Fruit fly (Drosophila melanogaster) whole organism, embryonic: Measurements from ENCODE around the gene CG3662.

Experiments used
- Antp ChIP-seq: fragments of 200-800 bp; sonication (Bioruptor generic); optimal IDR thresholded peaks from 3 replicates; lab custom pipeline; 2016; ENCODE audit warnings: missing biosample characterization, missing genetic modification characterization
- Atf-2 ChIP-seq: fragments of 200-800 bp; sonication (Bioruptor generic); optimal IDR thresholded peaks from 2 replicates; lab custom pipeline; 2016; ENCODE audit warnings: missing biosample characterization, missing genetic modification characterization
- Blimp-1 ChIP-seq: fragments of 200-800 bp; sonication (Bioruptor generic); optimal IDR thresholded peaks from 3 replicates; lab custom pipeline; 2018; ENCODE audit warnings: missing biosample characterization, missing genetic modification characterization, mild to moderate bottlenecking, moderate library complexity, missing genetic modification reagents
- CG11695 ChIP-seq: fragments of 200-800 bp; sonication (Bioruptor generic); IDR thresholded peaks from 3 replicates; pipeline ENCODE4 v1.3.6; 2022; ENCODE audit warnings: missing biosample characterization, missing genetic modification characterization
- CG12659 ChIP-seq: fragments of 200-800 bp; sonication (Bioruptor generic); optimal IDR thresholded peaks from 3 replicates; lab custom pipeline; 2017; ENCODE audit warnings: mild to moderate bottlenecking, missing biosample characterization, missing genetic modification reagents, missing genetic modification characterization
- CG1602 ChIP-seq: fragments of 200-800 bp; sonication (Bioruptor generic); optimal IDR thresholded peaks from 3 replicates; lab custom pipeline; 2016; ENCODE audit warnings: missing biosample characterization, missing genetic modification characterization
- CG1647 ChIP-seq: fragments of 200-800 bp; sonication (Bioruptor generic); optimal IDR thresholded peaks from 3 replicates; lab custom pipeline; 2016; ENCODE audit warnings: missing biosample characterization, missing genetic modification characterization
- CG17328 ChIP-seq: fragments of 200-800 bp; sonication (Bioruptor generic); IDR thresholded peaks from 2 replicates; pipeline ENCODE4 v1.3.6; 2022; ENCODE audit warnings: missing biosample characterization, missing genetic modification characterization
- CG18011 ChIP-seq: fragments of 200-800 bp; sonication (Bioruptor generic); optimal IDR thresholded peaks from 2 replicates; lab custom pipeline; 2017; ENCODE audit warnings: missing biosample characterization, missing genetic modification characterization, mild to moderate bottlenecking, moderate library complexity, missing genotype
- CG18262 ChIP-seq: fragments of 200-800 bp; optimal IDR thresholded peaks from 3 replicates; lab custom pipeline; 2019; ENCODE audit warnings: missing biosample characterization, mild to moderate bottlenecking, missing genetic modification characterization, moderate library complexity
- CG18599 ChIP-seq: fragments of 200-800 bp; sonication (Bioruptor generic); optimal IDR thresholded peaks from 3 replicates; lab custom pipeline; 2017; ENCODE audit warnings: missing biosample characterization, missing genetic modification characterization, mild to moderate bottlenecking, moderate library complexity, missing genetic modification reagents
- CG18619 ChIP-seq: fragments of 200-800 bp; sonication (Bioruptor generic); optimal IDR thresholded peaks from 3 replicates; lab custom pipeline; 2017; ENCODE audit warnings: missing biosample characterization, mild to moderate bottlenecking, missing genetic modification characterization
- CG30403 ChIP-seq: fragments of 200-800 bp; sonication (Bioruptor generic); optimal IDR thresholded peaks from 3 replicates; lab custom pipeline; 2016; ENCODE audit warnings: missing biosample characterization, missing genetic modification characterization
- CG31224 ChIP-seq: fragments of 200-800 bp; sonication (Bioruptor generic); IDR thresholded peaks from 2 replicates; pipeline ENCODE4 v1.3.6; 2022; ENCODE audit warnings: missing biosample characterization, missing genetic modification characterization
- CG34422 ChIP-seq: fragments of 200-800 bp; sonication (Bioruptor generic); IDR thresholded peaks from 3 replicates; pipeline ENCODE4 v1.3.6; 2022; ENCODE audit warnings: missing biosample characterization, missing genetic modification characterization
- CG3726 ChIP-seq: fragments of 200-800 bp; sonication (Bioruptor generic); IDR thresholded peaks from 3 replicates; pipeline ENCODE4, ENCODE4 v1.3.6; 2022; ENCODE audit warnings: missing biosample characterization, missing genetic modification characterization
- CG4424 ChIP-seq: fragments of 200-800 bp; sonication (Bioruptor generic); optimal IDR thresholded peaks from 3 replicates; lab custom pipeline; 2016; ENCODE audit warnings: missing biosample characterization, missing genetic modification characterization
- CG4820 ChIP-seq: fragments of 200-800 bp; sonication (Bioruptor generic); optimal IDR thresholded peaks from 3 replicates; lab custom pipeline; 2016; ENCODE audit warnings: missing biosample characterization, missing genetic modification characterization
- CG6175 ChIP-seq: fragments of 200-800 bp; sonication (Bioruptor generic); IDR thresholded peaks from 3 replicates; pipeline ENCODE4 v1.3.6; 2022; ENCODE audit warnings: missing biosample characterization, missing genetic modification characterization
- CG6254 ChIP-seq: fragments of 200-800 bp; sonication (Bioruptor generic); optimal IDR thresholded peaks from 3 replicates; lab custom pipeline; 2017; ENCODE audit warnings: mild to moderate bottlenecking, missing biosample characterization, missing genetic modification reagents, missing genetic modification characterization
- CG8290 ChIP-seq, 3 experiments: fragments of 200-800 bp; sonication (Bioruptor generic); optimal IDR thresholded peaks; 2 replicates each; lab custom pipeline; 2016 to 2019; ENCODE audit warnings: missing biosample characterization in 3 of 3, missing genetic modification characterization in 3 of 3, mild to moderate bottlenecking in 2 of 3, moderate library complexity in 1 of 3
- CG9876 ChIP-seq: fragments of 200-800 bp; sonication (Bioruptor generic); optimal IDR thresholded peaks from 2 replicates; lab custom pipeline; 2016; ENCODE audit warnings: missing biosample characterization, missing genetic modification characterization
- Dbx ChIP-seq: fragments of 200-800 bp; sonication (Bioruptor generic); IDR thresholded peaks from 3 replicates; pipeline ENCODE4 v1.3.6; 2022; ENCODE audit warnings: missing biosample characterization, missing genetic modification characterization
- Drgx ChIP-seq: fragments of 200-800 bp; sonication (Bioruptor generic); IDR thresholded peaks from 2 replicates; pipeline ENCODE4 v1.3.6; 2022; ENCODE audit warnings: missing biosample characterization, missing genetic modification characterization
- Ets97D ChIP-seq: fragments of 200-800 bp; sonication (Bioruptor generic); optimal IDR thresholded peaks from 3 replicates; lab custom pipeline; 2016; ENCODE audit warnings: missing biosample characterization, missing genetic modification characterization
- Hmr ChIP-seq: fragments of 200-800 bp; sonication (Bioruptor generic); optimal IDR thresholded peaks from 3 replicates; lab custom pipeline; 2017; ENCODE audit warnings: mild to moderate bottlenecking, missing biosample characterization, missing genetic modification reagents, missing genetic modification characterization
- Lim3 ChIP-seq: fragments of 200-800 bp; sonication (Bioruptor generic); IDR thresholded peaks from 2 replicates; pipeline ENCODE4 v1.3.6; 2022; ENCODE audit warnings: missing biosample characterization, missing genetic modification characterization
- Rfx ChIP-seq: fragments of 200-800 bp; sonication (Bioruptor generic); IDR thresholded peaks from 2 replicates; pipeline ENCODE4 v1.3.6; 2022; ENCODE audit warnings: missing biosample characterization, missing genetic modification characterization
- Scr ChIP-seq: fragments of 200-800 bp; sonication (Bioruptor generic); IDR thresholded peaks from 2 replicates; pipeline ENCODE4 v1.3.6; 2022; ENCODE audit warnings: missing biosample characterization, missing genetic modification characterization; ENCODE audit not compliant: partially characterized antibody
- al ChIP-seq: fragments of 200-800 bp; sonication (Bioruptor generic); IDR thresholded peaks from 2 replicates; pipeline ENCODE4 v1.3.6; 2022; ENCODE audit warnings: missing biosample characterization, missing genetic modification characterization
- br ChIP-seq: fragments of >200 bp; optimal IDR thresholded peaks from 2 replicates; lab custom pipeline; 2017
- cg ChIP-seq: fragments of 200-800 bp; sonication (Bioruptor generic); optimal IDR thresholded peaks from 3 replicates; lab custom pipeline; 2019; ENCODE audit warnings: missing biosample characterization, mild to moderate bottlenecking, missing genetic modification characterization, moderate library complexity
- crc ChIP-seq: fragments of 200-800 bp; sonication (Bioruptor generic); optimal IDR thresholded peaks from 2 replicates; lab custom pipeline; 2016; ENCODE audit warnings: missing biosample characterization, missing genetic modification characterization
- cwo ChIP-seq: fragments of 200-800 bp; sonication (Bioruptor generic); optimal IDR thresholded peaks from 3 replicates; lab custom pipeline; 2017; ENCODE audit warnings: missing biosample characterization, missing genetic modification characterization, mild to moderate bottlenecking, moderate library complexity, missing genetic modification reagents
- disco-r ChIP-seq: fragments of 200-800 bp; sonication (Bioruptor generic); optimal IDR thresholded peaks from 2 replicates; lab custom pipeline; 2016; ENCODE audit warnings: missing biosample characterization, missing genetic modification characterization
- ems ChIP-seq: fragments of 200-800 bp; sonication (Bioruptor generic); optimal IDR thresholded peaks from 3 replicates; lab custom pipeline; 2016; ENCODE audit warnings: missing biosample characterization, missing genetic modification characterization
- esg ChIP-seq: fragments of 200-800 bp; sonication (Bioruptor generic); conservative IDR thresholded peaks from 2 replicates; pipeline ENCODE4 v1.3.6; 2022; ENCODE audit warnings: missing biosample characterization, missing genetic modification characterization
- grn ChIP-seq: fragments of 200-800 bp; sonication (Bioruptor generic); optimal IDR thresholded peaks from 3 replicates; lab custom pipeline; 2017; ENCODE audit warnings: missing biosample characterization, missing genetic modification characterization
- hb ChIP-seq: fragments of 200-800 bp; sonication (Bioruptor generic); IDR thresholded peaks from 3 replicates; pipeline ENCODE4 v1.3.6; 2022; ENCODE audit warnings: missing biosample characterization, missing genetic modification characterization; ENCODE audit not compliant: partially characterized antibody
- hkb ChIP-seq, 2 experiments: fragments of 200-800 bp in 1 of 2; fragments of >200 bp in 1 of 2; sonication (Bioruptor generic) in 1 of 2; IDR thresholded peaks in 1 of 2; optimal IDR thresholded peaks in 1 of 2; 2 replicates each; pipeline versions ENCODE4 v1.3.6 to Lab custom; 2017 to 2022; ENCODE audit warnings: missing biosample characterization in 1 of 2, missing genetic modification characterization in 1 of 2
- hth ChIP-seq: fragments of >200 bp; optimal IDR thresholded peaks from 2 replicates; lab custom pipeline; 2017; ENCODE audit warnings: inconsistent platforms
- mirr ChIP-seq: fragments of 200-800 bp; sonication (Bioruptor generic); optimal IDR thresholded peaks from 3 replicates; lab custom pipeline; 2018; ENCODE audit warnings: missing biosample characterization, mild to moderate bottlenecking, missing genetic modification characterization
- nerfin-1 ChIP-seq: fragments of 200-800 bp; sonication (Bioruptor generic); optimal IDR thresholded peaks from 3 replicates; lab custom pipeline; 2019; ENCODE audit warnings: missing biosample characterization, mild to moderate bottlenecking, missing genetic modification characterization, moderate library complexity
- onecut ChIP-seq: fragments of 200-800 bp; sonication (Bioruptor generic); IDR thresholded peaks from 2 replicates; pipeline ENCODE4 v1.3.6; 2022; ENCODE audit warnings: missing biosample characterization, missing genetic modification characterization
- pan ChIP-seq, 4 experiments: fragments of >200 bp in 3 of 4; fragments of 200-800 bp in 1 of 4; sonication (Bioruptor generic) in 1 of 4; optimal IDR thresholded peaks in 3 of 4; IDR thresholded peaks in 1 of 4; 2 replicates each; pipeline versions ENCODE4 v1.3.6 to Lab custom; 2017 to 2022; ENCODE audit warnings: missing biosample characterization in 2 of 4, missing genetic modification characterization in 2 of 4, mixed read lengths in 1 of 4
- stc ChIP-seq: fragments of 200-800 bp; sonication (Bioruptor generic); IDR thresholded peaks from 2 replicates; pipeline ENCODE4 v1.3.6; 2022; ENCODE audit warnings: missing biosample characterization, missing genetic modification characterization
- sug ChIP-seq: fragments of 200-800 bp; optimal IDR thresholded peaks from 2 replicates; lab custom pipeline; 2019; ENCODE audit warnings: missing biosample characterization, mild to moderate bottlenecking, missing genetic modification characterization, moderate library complexity
- vvl ChIP-seq: fragments of 200-800 bp; sonication (Bioruptor generic); IDR thresholded peaks from 2 replicates; pipeline ENCODE4 v1.3.6; 2022; ENCODE audit warnings: missing biosample characterization, missing genetic modification characterization

The CG3662 gene

dm6 chr2L:819315-820032, 1.6 kb upstream of the CG3662 start, which contains the start of the genes PGAP2 and Clp (continued):
- TF ChIP-seq hkb (optimal IDR thresholded peaks at IDR 0.05; lab: Kevin White, UChicago) (no peak), hkb (GFP tag; IDR thresholded peaks at IDR 0.05; lab: Robert Waterston, UW) (peak; percentile 58; the same call in 1 of the 2 replicates), cg (GFP tag; lab: Kevin White, UChicago) (no peak), br (no peak), CG4424 (GFP tag; lab: Kevin White, UChicago) (peak; percentile 79), CG18599 (peak; percentile 67), CG9876 (no peak), CG3726 (GFP tag; lab: Robert Waterston, UW) (0 out of 3 replicates have a peak, but pooled peaks have one; percentile 16), CG6254 (no peak), disco-r (GFP tag; lab: Kevin White, UChicago) (no peak), hb (GFP tag; lab: Robert Waterston, UW) (0 out of 3 replicates have a peak, but pooled peaks have one; percentile 68), CG31224 (GFP tag; lab: Robert Waterston, UW) (peak; percentile 67), CG18619 (peak; percentile 64), nerfin-1 (tag; lab: Kevin White, UChicago) (peak; percentile 65), Ets97D (GFP tag; lab: Kevin White, UChicago) (peak; percentile 55), CG30403 (GFP tag; lab: Kevin White, UChicago) (peak; percentile 86), CG6175 (GFP tag; lab: Robert Waterston, UW) (peak; percentile 45; the same call in 1 of the 3 replicates), Rfx (GFP tag; lab: Robert Waterston, UW) (peak; percentile 84), CG34422 (GFP tag; lab: Robert Waterston, UW) (peak; percentile 84), Antp (GFP tag; lab: Kevin White, UChicago) (peak; percentile 31), CG4820 (GFP tag; lab: Kevin White, UChicago) (peak; percentile 55), cwo (GFP tag; lab: Kevin White, UChicago) (peak; percentile 38), vvl (GFP tag; lab: Robert Waterston, UW) (peak; percentile 79), Scr (GFP tag; lab: Robert Waterston, UW) (peak; percentile 67; the same call in 1 of the 2 replicates), ems (GFP tag; lab: Kevin White, UChicago) (peak; percentile 41), esg (GFP tag; lab: Robert Waterston, UW) (peak; percentile 79), stc (GFP tag; lab: Robert Waterston, UW) (peak; percentile 54; the same call in 1 of the 2 replicates), Hmr (GFP tag; lab: Kevin White, UChicago) (peak; percentile 64), sug (tag; lab: Kevin White, UChicago) (peak; percentile 76), pan (optimal IDR thresholded peaks at IDR 0.05; lab: Kevin White, UChicago) (no peak), pan (GFP tag; optimal IDR thresholded peaks at IDR 0.05 in 1 of 2, IDR thresholded peaks at IDR 0.05 in 1 of 2) (peak in 1 of 2 experiments; percentile 71), CG1647 (GFP tag; lab: Kevin White, UChicago) (peak; percentile 2), onecut (GFP tag; lab: Robert Waterston, UW) (no peak; the same call in 1 of the 2 replicates), CG11695 (GFP tag; lab: Robert Waterston, UW) (peak; percentile 52; the same call in 2 of the 3 replicates), CG18011 (GFP tag; lab: Kevin White, UChicago) (peak; percentile 9), Lim3 (GFP tag; lab: Robert Waterston, UW) (no peak), CG12659 (GFP tag; lab: Kevin White, UChicago) (peak; percentile 79), crc (no peak), grn (GFP tag; lab: Kevin White, UChicago) (no peak), Atf-2 (GFP tag; lab: Kevin White, UChicago) (peak; percentile 30), CG1602 (GFP tag; lab: Kevin White, UChicago) (peak; percentile 79), Blimp-1 (peak; percentile 65), CG18262 (tag; lab: Kevin White, UChicago) (peak; percentile 79), mirr (GFP tag; lab: Kevin White, UChicago) (peak; percentile 22), Dbx (GFP tag; lab: Robert Waterston, UW) (peak; percentile 72; the same call in 2 of the 3 replicates), al (GFP tag; lab: Robert Waterston, UW) (peak; percentile 67), CG8290 (GFP tag; optimal IDR thresholded peaks at IDR 0.05; lab: Kevin White, UChicago) (peak; percentile 81), CG8290 (tag; optimal IDR thresholded peaks at IDR 0.05; lab: Kevin White, UChicago) (no peak), hth (no peak), Drgx (GFP tag; lab: Robert Waterston, UW) (0 out of 2 replicates have a peak, but pooled peaks have one; percentile 17), CG17328 (GFP tag; lab: Robert Waterston, UW) (peak; percentile 70)
